Worm (Caenorhabditis elegans): ENCODE data around the gene subs-4.

- TF ChIP-seq aptf-2 (GFP tag; conservative IDR thresholded peaks at IDR 0.05) = no peak
- TF ChIP-seq Y67H2A.10 (GFP tag; conservative IDR thresholded peaks at IDR 0.05) = no peak
- peak; percentile 13 for TF ChIP-seq attf-5 (GFP tag; optimal IDR thresholded peaks at IDR 0.05)
- no peak for TF ChIP-seq unc-130 (GFP tag; optimal IDR thresholded peaks at IDR 0.05)
- no peak for TF ChIP-seq dpl-1 (GFP tag; optimal IDR thresholded peaks at IDR 0.05)
- no peak for TF ChIP-seq ama-1 (optimal IDR thresholded peaks at IDR 0.05)
- TF ChIP-seq ama-1 (GFP tag; optimal IDR thresholded peaks at IDR 0.05) = no peak
These were observed 45.6 kb downstream of the subs-4 start for ce11 chrIII:11427548-11428152.
